Fruit fly (Drosophila melanogaster): ENCODE measurements around the gene Pka-R1.

Gene Pka-R1

DNA sequence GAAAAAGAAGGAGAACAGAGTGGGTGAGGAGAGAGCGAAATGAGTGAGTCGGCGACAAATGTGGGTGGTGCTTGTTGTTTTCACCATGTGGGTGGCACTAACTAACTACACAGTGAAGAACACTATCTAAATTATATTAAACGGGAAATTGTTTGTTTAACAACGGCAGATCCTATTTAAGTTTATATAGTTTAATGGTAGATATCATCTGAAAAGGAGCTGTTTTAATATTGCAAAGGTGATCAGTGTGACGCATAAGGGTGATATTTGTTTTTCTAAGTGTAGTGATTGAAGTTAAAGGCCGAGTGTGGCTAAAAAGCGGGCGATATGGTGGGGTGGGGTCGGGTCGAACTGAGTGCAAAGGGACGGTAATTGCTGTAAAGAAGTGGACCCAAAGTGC lies 32.7 kb downstream of the Pka-R1 start (continued):
- TF ChIP-seq CG32772 (GFP tag; IDR thresholded peaks at IDR 0.05) (no peak), dysf (GFP tag; IDR thresholded peaks at IDR 0.05) (peak; percentile 48; the same call in 1 of the 3 replicates), jing (GFP tag; optimal IDR thresholded peaks at IDR 0.05) (no peak), Ptx1 (GFP tag; IDR thresholded peaks at IDR 0.05) (0 out of 2 replicates have a peak, but pooled peaks have one; percentile 39), CG7372 (GFP tag; IDR thresholded peaks at IDR 0.05) (no peak), H2.0 (GFP tag; IDR thresholded peaks at IDR 0.05) (no peak), Fer1 (GFP tag; optimal IDR thresholded peaks at IDR 0.05) (no peak), lab (GFP tag; optimal IDR thresholded peaks at IDR 0.05) (peak; percentile 62)

dm6 chr3L:20857609-20858008 lies 41.7 kb downstream of the Pka-R1 start:
- peak; percentile 97 for TF ChIP-seq CG8281 (tag; optimal IDR thresholded peaks at IDR 0.05)
- TF ChIP-seq gsb (GFP tag; IDR thresholded peaks at IDR 0.05) = no peak
- TF ChIP-seq exex (tag; optimal IDR thresholded peaks at IDR 0.05) = peak; percentile 43
- TF ChIP-seq corto (GFP tag; optimal IDR thresholded peaks at IDR 0.05) = no peak
- TF ChIP-seq twi (tag; optimal IDR thresholded peaks at IDR 0.05) = no peak
- peak; percentile 20 for TF ChIP-seq mirr (GFP tag; optimal IDR thresholded peaks at IDR 0.05)
- no peak for TF ChIP-seq ATbp (GFP tag; optimal IDR thresholded peaks at IDR 0.05)
- TF ChIP-seq Xbp1 (GFP tag; optimal IDR thresholded peaks at IDR 0.05) = no peak
- TF ChIP-seq lab (GFP tag; optimal IDR thresholded peaks at IDR 0.05) = peak; percentile 25
- TF ChIP-seq Mrtf (GFP tag; IDR thresholded peaks at IDR 0.05) = no peak

DNA sequence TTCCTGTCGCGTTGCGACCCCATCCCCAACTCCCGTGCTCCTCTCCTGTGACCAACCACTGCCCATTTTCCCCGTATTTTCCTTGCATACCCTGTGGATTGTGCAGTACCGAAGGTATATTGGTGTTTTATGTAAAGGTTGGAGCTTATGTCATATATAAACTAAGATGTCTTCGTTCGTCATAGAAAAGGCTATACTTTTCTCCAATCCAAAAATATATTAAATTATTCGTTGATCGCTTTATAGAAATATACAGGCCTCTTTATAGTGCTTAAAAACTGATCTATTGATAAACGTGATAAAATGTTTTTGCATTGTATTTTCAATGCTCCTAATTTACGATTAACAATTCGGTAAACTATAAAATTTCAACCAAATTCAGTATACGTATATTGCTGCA lies 53.1 kb downstream of the Pka-R1 start:
- TF ChIP-seq Dek (tag; optimal IDR thresholded peaks at IDR 0.05) (no peak), CG15073 (GFP tag; optimal IDR thresholded peaks at IDR 0.05) (no peak), CG6254 (GFP tag; optimal IDR thresholded peaks at IDR 0.05) (no peak), row (GFP tag; IDR thresholded peaks at IDR 0.05) (0 out of 3 replicates have a peak, but pooled peaks have one; percentile 20), CG6854 (GFP tag; optimal IDR thresholded peaks at IDR 0.05) (no peak), CG18599 (GFP tag; optimal IDR thresholded peaks at IDR 0.05) (peak; percentile 57), lab (GFP tag; optimal IDR thresholded peaks at IDR 0.05) (peak; percentile 2), Hmr (GFP tag; optimal IDR thresholded peaks at IDR 0.05) (peak; percentile 17), CG15269 (tag; optimal IDR thresholded peaks at IDR 0.05) (no peak), Hr51 (GFP tag; optimal IDR thresholded peaks at IDR 0.05) (peak in 1 of 2 experiments; percentile 6), sens (GFP tag) (peak; percentile 60), CG2120 (GFP tag; optimal IDR thresholded peaks at IDR 0.05) (peak; percentile 22), CG11504 (tag; optimal IDR thresholded peaks at IDR 0.05) (peak; percentile 29), D19B (GFP tag; optimal IDR thresholded peaks at IDR 0.05) (peak; percentile 65), gem (tag; optimal IDR thresholded peaks at IDR 0.05) (peak; percentile 20)

- TF ChIP-seq CG8765 (GFP tag; IDR thresholded peaks at IDR 0.05) (no peak), ham (GFP tag; IDR thresholded peaks at IDR 0.05) (no peak), pb (GFP tag; optimal IDR thresholded peaks at IDR 0.05) (no peak), CoRest (tag; optimal IDR thresholded peaks at IDR 0.05) (no peak), CHES-1-like (GFP tag; optimal IDR thresholded peaks at IDR 0.05) (no peak), slou (GFP tag; optimal IDR thresholded peaks at IDR 0.05) (no peak), CG9817 (tag; optimal IDR thresholded peaks at IDR 0.05) (peak; percentile 36), CG43689 (GFP tag; IDR thresholded peaks at IDR 0.05) (no peak), Atf6 (GFP tag; IDR thresholded peaks at IDR 0.05) (no peak), CG12104 (GFP tag; optimal IDR thresholded peaks at IDR 0.05) (no peak), CG14667 (GFP tag; IDR thresholded peaks at IDR 0.05) (0 out of 2 replicates have a peak, but pooled peaks have one; percentile 19), CG14710 (tag; optimal IDR thresholded peaks at IDR 0.05) (no peak), CG3726 (GFP tag; IDR thresholded peaks at IDR 0.05) (no peak), Dll (GFP tag; IDR thresholded peaks at IDR 0.05; ENCODE audit: partially characterized antibody) (no peak), Ada2b (GFP tag; IDR thresholded peaks at IDR 0.05) (0 out of 2 replicates have a peak, but pooled peaks have one; percentile 20), Ptx1 (GFP tag; IDR thresholded peaks at IDR 0.05) (peak; percentile 46), Fer3 (tag; optimal IDR thresholded peaks at IDR 0.05) (no peak), Ravus (GFP tag; IDR thresholded peaks at IDR 0.05) (no peak)
Measured at dm6 chr3L:20883969-20884368, 68.1 kb downstream of the Pka-R1 start.
